Fruit fly (Drosophila melanogaster) whole organism, embryonic: ENCODE results near the gene Or88a.

Experiments
- Asciz ChIP-seq: fragments of 200-800 bp; sonication (Bioruptor generic); optimal IDR thresholded peaks from 2 replicates; lab custom pipeline; 2017; ENCODE audit warnings: missing biosample characterization, mild to moderate bottlenecking, missing genetic modification characterization, missing genetic modification reagents
- Bteb2 ChIP-seq: fragments of 200-800 bp; sonication (Bioruptor generic); optimal IDR thresholded peaks from 2 replicates; lab custom pipeline; 2016; ENCODE audit warnings: missing biosample characterization, missing genetic modification characterization
- CG10462 ChIP-seq: fragments of 200-800 bp; sonication (Bioruptor generic); optimal IDR thresholded peaks from 2 replicates; lab custom pipeline; 2016; ENCODE audit warnings: missing biosample characterization, missing genetic modification characterization
- CG12659 ChIP-seq: fragments of 200-800 bp; sonication (Bioruptor generic); optimal IDR thresholded peaks from 3 replicates; lab custom pipeline; 2017; ENCODE audit warnings: mild to moderate bottlenecking, missing biosample characterization, missing genetic modification reagents, missing genetic modification characterization
- CG13424 ChIP-seq: fragments of 200-800 bp; sonication (Bioruptor generic); optimal IDR thresholded peaks from 2 replicates; lab custom pipeline; 2019; ENCODE audit warnings: missing biosample characterization, mild to moderate bottlenecking, missing genetic modification characterization, moderate library complexity
- CG15011 ChIP-seq: fragments of 200-800 bp; sonication (Bioruptor generic); optimal IDR thresholded peaks from 3 replicates; lab custom pipeline; 2018; ENCODE audit warnings: missing biosample characterization, mild to moderate bottlenecking, missing genetic modification characterization
- CG16813 ChIP-seq: fragments of 200-800 bp; sonication (Bioruptor generic); IDR thresholded peaks from 3 replicates; pipeline ENCODE4 v1.3.6; 2022; ENCODE audit warnings: missing biosample characterization, missing genetic modification characterization; ENCODE audit not compliant: partially characterized antibody
- CG16815 ChIP-seq: fragments of 200-800 bp; sonication (Bioruptor generic); optimal IDR thresholded peaks from 3 replicates; lab custom pipeline; 2017; ENCODE audit warnings: missing biosample characterization, mild to moderate bottlenecking, missing genetic modification characterization
- CG17568 ChIP-seq: fragments of 200-800 bp; sonication (Bioruptor generic); optimal IDR thresholded peaks from 2 replicates; lab custom pipeline; 2018; ENCODE audit warnings: missing biosample characterization, mild to moderate bottlenecking, missing genetic modification characterization, moderate library complexity
- CG2712 ChIP-seq: fragments of 200-800 bp; optimal IDR thresholded peaks from 3 replicates; lab custom pipeline; 2019; ENCODE audit warnings: missing biosample characterization, mild to moderate bottlenecking, missing genetic modification characterization, moderate library complexity
- CG32767 ChIP-seq: fragments of 200-800 bp; sonication (Bioruptor generic); IDR thresholded peaks from 2 replicates; pipeline ENCODE4 v1.3.6; 2022; ENCODE audit warnings: missing biosample characterization, missing genetic modification characterization
- CG34376 ChIP-seq: fragments of 200-800 bp; sonication (Bioruptor generic); optimal IDR thresholded peaks from 2 replicates; lab custom pipeline; 2018; ENCODE audit warnings: missing biosample characterization, mild to moderate bottlenecking, missing genetic modification characterization
- CG34422 ChIP-seq: fragments of 200-800 bp; sonication (Bioruptor generic); IDR thresholded peaks from 3 replicates; pipeline ENCODE4 v1.3.6; 2022; ENCODE audit warnings: missing biosample characterization, missing genetic modification characterization
- CG3726 ChIP-seq: fragments of 200-800 bp; sonication (Bioruptor generic); IDR thresholded peaks from 3 replicates; pipeline ENCODE4, ENCODE4 v1.3.6; 2022; ENCODE audit warnings: missing biosample characterization, missing genetic modification characterization
- CG4820 ChIP-seq: fragments of 200-800 bp; sonication (Bioruptor generic); optimal IDR thresholded peaks from 3 replicates; lab custom pipeline; 2016; ENCODE audit warnings: missing biosample characterization, missing genetic modification characterization
- CG9215 ChIP-seq: fragments of 200-800 bp; sonication (Bioruptor generic); IDR thresholded peaks from 2 replicates; pipeline ENCODE4 v1.3.6; 2022; ENCODE audit warnings: missing biosample characterization, missing genetic modification characterization
- CHES-1-like ChIP-seq: fragments of 200-800 bp; sonication (Bioruptor generic); optimal IDR thresholded peaks from 2 replicates; lab custom pipeline; 2016; ENCODE audit warnings: missing biosample characterization, missing genetic modification characterization
- Elba2 ChIP-seq: fragments of 200-800 bp; sonication (Bioruptor generic); optimal IDR thresholded peaks from 3 replicates; lab custom pipeline; 2016; ENCODE audit warnings: missing biosample characterization, missing genetic modification characterization
- H2.0 ChIP-seq: fragments of 200-800 bp; sonication (Bioruptor generic); IDR thresholded peaks from 2 replicates; pipeline ENCODE4 v1.3.6; 2022; ENCODE audit warnings: missing biosample characterization, missing genetic modification characterization
- HLH4C ChIP-seq: fragments of 200-800 bp; sonication (Bioruptor generic); IDR thresholded peaks from 3 replicates; pipeline ENCODE4 v1.3.6; 2022; ENCODE audit warnings: missing biosample characterization, missing genetic modification characterization; ENCODE audit not compliant: partially characterized antibody
- Lim3 ChIP-seq: fragments of 200-800 bp; sonication (Bioruptor generic); IDR thresholded peaks from 2 replicates; pipeline ENCODE4 v1.3.6; 2022; ENCODE audit warnings: missing biosample characterization, missing genetic modification characterization
- Mes4 ChIP-seq: fragments of 200-800 bp; sonication (Bioruptor generic); optimal IDR thresholded peaks from 2 replicates; lab custom pipeline; 2016; ENCODE audit warnings: missing biosample characterization, missing genetic modification characterization
- Nf-YB ChIP-seq: fragments of 200-800 bp; sonication (Bioruptor generic); optimal IDR thresholded peaks from 3 replicates; lab custom pipeline; 2019; ENCODE audit warnings: missing biosample characterization, mild to moderate bottlenecking, missing genetic modification characterization, moderate library complexity
- Pdp1 ChIP-seq, 2 experiments: fragments of 200-800 bp; sonication (Bioruptor generic); optimal IDR thresholded peaks; 3 replicates each; lab custom pipeline; 2016; ENCODE audit warnings: missing biosample characterization in 2 of 2, missing genetic modification characterization in 2 of 2, mild to moderate bottlenecking in 1 of 2, moderate library complexity in 1 of 2
- Spps ChIP-seq: fragments of 200-800 bp; sonication (Bioruptor generic); optimal IDR thresholded peaks from 2 replicates; lab custom pipeline; 2018; ENCODE audit warnings: missing biosample characterization, mild to moderate bottlenecking, missing genetic modification characterization
- Trl ChIP-seq, 3 experiments: fragments of >200 bp in 2 of 3; fragments of 200-800 bp in 1 of 3; sonication (Bioruptor generic) in 1 of 3; optimal IDR thresholded peaks; 2 replicates in 1 of 3; 3 replicates in 2 of 3; lab custom pipeline; 2016 to 2017; ENCODE audit warnings: missing biosample characterization in 1 of 3, missing genetic modification characterization in 1 of 3
- bbx ChIP-seq: fragments of 200-800 bp; sonication (Bioruptor generic); IDR thresholded peaks from 2 replicates; pipeline ENCODE4 v1.3.6; 2022; ENCODE audit warnings: missing biosample characterization, missing genetic modification characterization; ENCODE audit not compliant: partially characterized antibody
- bigmax ChIP-seq: fragments of 200-800 bp; sonication (Bioruptor generic); optimal IDR thresholded peaks from 2 replicates; lab custom pipeline; 2018; ENCODE audit warnings: missing biosample characterization, mild to moderate bottlenecking, missing genetic modification characterization
- corto ChIP-seq: fragments of 200-800 bp; sonication (Bioruptor generic); optimal IDR thresholded peaks from 2 replicates; lab custom pipeline; 2016; ENCODE audit warnings: missing biosample characterization, mild to moderate bottlenecking, missing genetic modification characterization, moderate library complexity
- dpn ChIP-seq, 2 experiments: fragments of 200-800 bp; sonication (Bioruptor generic); optimal IDR thresholded peaks; 3 replicates each; lab custom pipeline; 2016; ENCODE audit warnings: missing biosample characterization in 2 of 2, missing genetic modification characterization in 2 of 2
- gfzf ChIP-seq: fragments of 200-800 bp; sonication (Bioruptor generic); optimal IDR thresholded peaks from 2 replicates; lab custom pipeline; 2016; ENCODE audit warnings: missing biosample characterization, mild to moderate bottlenecking, missing genetic modification characterization, moderate library complexity
- gt ChIP-seq: fragments of 200-800 bp; sonication (Bioruptor generic); IDR thresholded peaks from 2 replicates; pipeline ENCODE4 v1.3.6; 2022; ENCODE audit warnings: missing biosample characterization, missing genetic modification characterization
- ham ChIP-seq: fragments of 200-800 bp; sonication (Bioruptor generic); IDR thresholded peaks from 2 replicates; pipeline ENCODE4 v1.3.6; 2022; ENCODE audit warnings: missing biosample characterization, missing genetic modification characterization
- hbn ChIP-seq: fragments of 200-800 bp; sonication (Bioruptor generic); IDR thresholded peaks from 2 replicates; pipeline ENCODE4 v1.3.6; 2022; ENCODE audit warnings: missing biosample characterization, missing genetic modification characterization; ENCODE audit not compliant: partially characterized antibody
- jing ChIP-seq: fragments of 200-800 bp; sonication (Bioruptor generic); optimal IDR thresholded peaks from 2 replicates; lab custom pipeline; 2018; ENCODE audit warnings: missing biosample characterization, mild to moderate bottlenecking, missing genetic modification characterization
- kni ChIP-seq: fragments of 200-800 bp; sonication (Bioruptor generic); optimal IDR thresholded peaks from 3 replicates; lab custom pipeline; 2017; ENCODE audit warnings: mild to moderate bottlenecking, missing biosample characterization, missing genetic modification reagents, missing genetic modification characterization
- lov ChIP-seq, 2 experiments: fragments of 200-800 bp in 1 of 2; fragments of >200 bp in 1 of 2; sonication (Bioruptor generic) in 1 of 2; IDR thresholded peaks in 1 of 2; optimal IDR thresholded peaks in 1 of 2; 2 replicates in 1 of 2; 3 replicates in 1 of 2; pipeline versions ENCODE4 v1.3.6 to Lab custom; 2017 to 2022; ENCODE audit warnings: missing biosample characterization in 1 of 2, missing genetic modification characterization in 1 of 2
- odd ChIP-seq: fragments of 200-800 bp; sonication (Bioruptor generic); optimal IDR thresholded peaks from 2 replicates; lab custom pipeline; 2017; ENCODE audit warnings: missing biosample characterization, mild to moderate bottlenecking, missing genetic modification characterization
- phol ChIP-seq: fragments of 200-800 bp; sonication (Bioruptor generic); optimal IDR thresholded peaks from 3 replicates; lab custom pipeline; 2018; ENCODE audit warnings: missing biosample characterization, mild to moderate bottlenecking, missing genetic modification characterization, moderate library complexity
- ro ChIP-seq: fragments of 200-800 bp; sonication (Bioruptor generic); IDR thresholded peaks from 2 replicates; pipeline ENCODE4 v1.3.6; 2022; ENCODE audit warnings: missing biosample characterization, missing genetic modification characterization
- sd ChIP-seq: fragments of 200-800 bp; sonication (Bioruptor generic); optimal IDR thresholded peaks from 3 replicates; lab custom pipeline; 2018; ENCODE audit warnings: missing biosample characterization, mild to moderate bottlenecking, missing genetic modification characterization, moderate library complexity
- shn ChIP-seq: fragments of 200-800 bp; sonication (Bioruptor generic); optimal IDR thresholded peaks from 3 replicates; lab custom pipeline; 2016; ENCODE audit warnings: missing biosample characterization, missing genetic modification characterization
- slou ChIP-seq: fragments of 200-800 bp; sonication (Bioruptor generic); optimal IDR thresholded peaks from 3 replicates; lab custom pipeline; 2016; ENCODE audit warnings: missing biosample characterization, missing genetic modification characterization
- so ChIP-seq: fragments of 200-800 bp; sonication (Bioruptor generic); IDR thresholded peaks from 3 replicates; pipeline ENCODE4 v1.3.6; 2022; ENCODE audit warnings: missing biosample characterization, missing genetic modification characterization
- trh ChIP-seq: fragments of 200-800 bp; sonication (Bioruptor generic); optimal IDR thresholded peaks from 2 replicates; lab custom pipeline; 2016; ENCODE audit warnings: missing biosample characterization, missing genetic modification characterization
- zf30C ChIP-seq: fragments of 200-800 bp; sonication (Bioruptor generic); optimal IDR thresholded peaks from 3 replicates; lab custom pipeline; 2018; ENCODE audit warnings: missing biosample characterization, mild to moderate bottlenecking, missing genetic modification characterization
- zfh2 ChIP-seq: fragments of 200-800 bp; sonication (Bioruptor generic); optimal IDR thresholded peaks from 2 replicates; lab custom pipeline; 2016; ENCODE audit warnings: missing biosample characterization, missing genetic modification characterization

Or88a gene

dm6 chr3R:14108158-14108921 is 905 bp upstream of the Or88a start, which contains the start of gene CG12402 (continued):
- TF ChIP-seq trh (peak; percentile 74), HLH4C (GFP tag; lab: Robert Waterston, UW) (no peak; the same call in 2 of the 3 replicates), odd (peak; percentile 69), Elba2 (GFP tag; lab: Kevin White, UChicago) (peak; percentile 88), ro (peak; percentile 76), CG34422 (peak; percentile 91), Mes4 (GFP tag; lab: Kevin White, UChicago) (peak; percentile 56), CG34376 (peak; percentile 71), CG16815 (GFP tag; lab: Kevin White, UChicago) (peak; percentile 43), kni (GFP tag; lab: Kevin White, UChicago) (peak; percentile 98), slou (GFP tag; lab: Kevin White, UChicago) (no peak), lov (optimal IDR thresholded peaks at IDR 0.05; lab: Kevin White, UChicago) (no peak), lov (GFP tag; IDR thresholded peaks at IDR 0.05; lab: Robert Waterston, UW) (peak; percentile 92; the same call in 2 of the 3 replicates), bbx (GFP tag; lab: Robert Waterston, UW) (no peak), CG9215 (GFP tag; lab: Robert Waterston, UW) (peak; percentile 33; the same call in 1 of the 2 replicates), Nf-YB (GFP tag; lab: Kevin White, UChicago) (peak; percentile 57), phol (tag; lab: Kevin White, UChicago) (peak; percentile 86), CG16813 (GFP tag; lab: Robert Waterston, UW) (no peak), shn (peak; percentile 56), hbn (GFP tag; lab: Robert Waterston, UW) (peak; percentile 29; the same call in 1 of the 2 replicates), bigmax (GFP tag; lab: Kevin White, UChicago) (no peak), CG12659 (GFP tag; lab: Kevin White, UChicago) (peak; percentile 79), CG17568 (peak; percentile 99), Lim3 (peak; percentile 34; the same call in 1 of the 2 replicates), CHES-1-like (GFP tag; lab: Kevin White, UChicago) (peak; percentile 43), dpn (GFP tag; optimal IDR thresholded peaks at IDR 0.05; lab: Kevin White, UChicago) (peak; percentile 73 to 86), ham (no peak), CG4820 (GFP tag; lab: Kevin White, UChicago) (peak; percentile 77), Pdp1 (GFP tag; optimal IDR thresholded peaks at IDR 0.05; lab: Kevin White, UChicago) (peak; percentile 52 to 93), CG13424 (tag; lab: Kevin White, UChicago) (peak; percentile 84), Bteb2 (peak; percentile 9), sd (peak; percentile 69), gfzf (GFP tag; lab: Kevin White, UChicago) (no peak), CG15011 (peak; percentile 71), jing (GFP tag; lab: Kevin White, UChicago) (peak; percentile 56), CG32767 (peak; percentile 81), zfh2 (GFP tag; lab: Kevin White, UChicago) (no peak), gt (GFP tag; lab: Robert Waterston, UW) (peak; percentile 58), corto (GFP tag; lab: Kevin White, UChicago) (no peak), CG2712 (tag; lab: Kevin White, UChicago) (peak; percentile 91), Spps (tag; lab: Kevin White, UChicago) (peak; percentile 40), CG10462 (GFP tag; lab: Kevin White, UChicago) (peak; percentile 62), Asciz (GFP tag; lab: Kevin White, UChicago) (peak; percentile 88), zf30C (GFP tag; lab: Kevin White, UChicago) (peak; percentile 99), H2.0 (GFP tag; lab: Robert Waterston, UW) (peak; percentile 86), so (GFP tag; lab: Robert Waterston, UW) (peak; percentile 77), CG3726 (GFP tag; lab: Robert Waterston, UW) (peak; percentile 81; the same call in 2 of the 3 replicates), Trl (optimal IDR thresholded peaks at IDR 0.05; lab: Kevin White, UChicago) (peak; percentile 94 to 96), Trl (GFP tag; optimal IDR thresholded peaks at IDR 0.05; lab: Kevin White, UChicago) (peak; percentile 87)
